Fruit fly (Drosophila melanogaster): Measurements from ENCODE around the gene Rac1.

Gene Rac1

dm6 chr3L:1251712-1252111 is 50.8 kb downstream of the Rac1 start, which contains the start of the genes CG9130 and CG9133:
Gene CG9130, plus strand, starts transcription at chr3L:1252012.
Gene CG9133, plus strand, starts transcription at chr3L:1252012.
- no peak for TF ChIP-seq CG4496 (GFP tag; IDR thresholded peaks at IDR 0.05)
- TF ChIP-seq Pif1A (GFP tag; optimal IDR thresholded peaks at IDR 0.05): no peak
- TF ChIP-seq rn (GFP tag; IDR thresholded peaks at IDR 0.05): no peak
- TF ChIP-seq Snoo (tag; optimal IDR thresholded peaks at IDR 0.05): no peak
- TF ChIP-seq fd96Ca (GFP tag; IDR thresholded peaks at IDR 0.05): no peak
- TF ChIP-seq CG14655 (GFP tag; optimal IDR thresholded peaks at IDR 0.05): no peak
- no peak for TF ChIP-seq CG12605 (GFP tag; IDR thresholded peaks at IDR 0.05)
- TF ChIP-seq EcR (GFP tag; optimal IDR thresholded peaks at IDR 0.05): no peak
- TF ChIP-seq Ets98B (GFP tag; IDR thresholded peaks at IDR 0.05): no peak
- TF ChIP-seq CG34367 (tag; optimal IDR thresholded peaks at IDR 0.05): no peak
- no peak for TF ChIP-seq D1 (tag; optimal IDR thresholded peaks at IDR 0.05)
- TF ChIP-seq gl (tag; optimal IDR thresholded peaks at IDR 0.05): no peak
- no peak for TF ChIP-seq CG17806 (tag; optimal IDR thresholded peaks at IDR 0.05)
- no peak for TF ChIP-seq CG10348 (GFP tag; IDR thresholded peaks at IDR 0.05)
